Fruit fly (Drosophila melanogaster): Measurements from ENCODE around the gene CG5787.

CG5787 gene

DNA sequence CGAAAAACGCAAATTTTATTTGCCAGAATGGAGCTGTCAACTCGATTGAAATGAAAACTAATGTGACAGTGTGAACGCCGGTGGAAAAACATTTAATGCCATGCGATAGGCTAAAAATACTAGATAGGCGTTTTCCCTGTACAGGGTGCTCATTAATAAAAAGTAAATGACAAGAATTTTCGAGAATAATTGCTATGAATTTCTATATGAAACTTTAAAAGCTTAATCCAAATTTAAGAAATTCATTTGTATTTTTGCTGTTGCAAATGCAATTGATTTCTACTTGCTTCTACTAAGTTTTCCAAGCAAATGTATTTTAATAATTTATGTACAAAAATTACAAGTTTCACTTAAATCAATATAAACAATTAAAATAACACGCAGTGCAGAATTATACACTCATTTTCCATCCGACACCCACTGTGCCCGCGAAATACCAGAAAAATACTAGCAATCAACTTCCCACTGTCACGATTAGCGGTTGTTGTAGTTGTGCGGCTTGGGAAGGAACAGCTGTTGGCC lies 9.1 kb upstream of the CG5787 start, which contains the start of gene Pih1D1 (continued):
- TF ChIP-seq sens-2 (GFP tag; IDR thresholded peaks at IDR 0.05) (peak; percentile 87), danr (GFP tag; IDR thresholded peaks at IDR 0.05) (peak; percentile 93), Eip74EF (GFP tag; optimal IDR thresholded peaks at IDR 0.05) (peak in 1 of 2 experiments; percentile 88), CG9215 (GFP tag; IDR thresholded peaks at IDR 0.05) (peak; percentile 96), CG1233 (GFP tag; optimal IDR thresholded peaks at IDR 0.05) (peak; percentile 96), oc (tag; optimal IDR thresholded peaks at IDR 0.05) (peak; percentile 83), amos (GFP tag; IDR thresholded peaks at IDR 0.05; ENCODE audit: partially characterized antibody) (0 out of 2 replicates have a peak, but pooled peaks have one; percentile 6), Aef1 (GFP tag; IDR thresholded peaks at IDR 0.05) (peak; percentile 95), CG10147 (GFP tag; optimal IDR thresholded peaks at IDR 0.05) (peak; percentile 96), tll (GFP tag; optimal IDR thresholded peaks at IDR 0.05) (peak; percentile 34 to 36), CG12659 (GFP tag; optimal IDR thresholded peaks at IDR 0.05) (peak; percentile 96), CG12744 (GFP tag; optimal IDR thresholded peaks at IDR 0.05) (peak; percentile 91), jigr1 (GFP tag; IDR thresholded peaks at IDR 0.05) (peak; percentile 90), YL-1 (GFP tag; optimal IDR thresholded peaks at IDR 0.05) (peak; percentile 81), Dek (tag; optimal IDR thresholded peaks at IDR 0.05) (peak; percentile 92), otp (GFP tag; IDR thresholded peaks at IDR 0.05) (peak; percentile 91), CG34224 (GFP tag; IDR thresholded peaks at IDR 0.05; ENCODE audit: partially characterized antibody) (no peak), CG13624 (GFP tag; optimal IDR thresholded peaks at IDR 0.05) (peak; percentile 91), sens (GFP tag) (peak; percentile 99), dati (GFP tag; IDR thresholded peaks at IDR 0.05) (peak; percentile 78; the same call in 1 of the 2 replicates), CG7745 (tag; optimal IDR thresholded peaks at IDR 0.05) (no peak), bsh (GFP tag; optimal IDR thresholded peaks at IDR 0.05) (peak in 1 of 2 experiments; percentile 91), Xbp1 (GFP tag; optimal IDR thresholded peaks at IDR 0.05) (peak; percentile 97), Sox100B (GFP tag; optimal IDR thresholded peaks at IDR 0.05) (peak; percentile 94), CG10565 (GFP tag; optimal IDR thresholded peaks at IDR 0.05) (peak; percentile 81), lbe (GFP tag; optimal IDR thresholded peaks at IDR 0.05) (no peak), CG17328 (GFP tag; IDR thresholded peaks at IDR 0.05) (peak; percentile 91), gsb (GFP tag; IDR thresholded peaks at IDR 0.05) (peak; percentile 76), CG6175 (GFP tag; IDR thresholded peaks at IDR 0.05) (peak; percentile 90), CG7372 (GFP tag; IDR thresholded peaks at IDR 0.05) (peak; percentile 96), CG13123 (GFP tag; optimal IDR thresholded peaks at IDR 0.05) (peak; percentile 89), Trl (optimal IDR thresholded peaks at IDR 0.05) (no peak), Trl (GFP tag; optimal IDR thresholded peaks at IDR 0.05) (peak; percentile 87), Mad (GFP tag; optimal IDR thresholded peaks at IDR 0.05) (peak; percentile 89), chn (GFP tag; optimal IDR thresholded peaks at IDR 0.05) (peak; percentile 94), luna (GFP tag; optimal IDR thresholded peaks at IDR 0.05) (peak; percentile 71), CG10543 (GFP tag; optimal IDR thresholded peaks at IDR 0.05) (peak; percentile 92), CG13424 (tag; optimal IDR thresholded peaks at IDR 0.05) (peak; percentile 96), CG15269 (tag; optimal IDR thresholded peaks at IDR 0.05) (peak; percentile 94), tx (GFP tag; optimal IDR thresholded peaks at IDR 0.05) (peak; percentile 93), Opbp (GFP tag; IDR thresholded peaks at IDR 0.05; ENCODE audit: partially characterized antibody) (no peak), scrt (GFP tag; optimal IDR thresholded peaks at IDR 0.05) (peak; percentile 83), pfk (GFP tag; optimal IDR thresholded peaks at IDR 0.05) (no peak), zfh1 (GFP tag; IDR thresholded peaks at IDR 0.05) (peak; percentile 95), her (GFP tag; optimal IDR thresholded peaks at IDR 0.05) (peak; percentile 71), Side (GFP tag; optimal IDR thresholded peaks at IDR 0.05) (peak; percentile 86), repo (GFP tag; optimal IDR thresholded peaks at IDR 0.05) (peak; percentile 86), Meics (GFP tag; optimal IDR thresholded peaks at IDR 0.05) (peak; percentile 96), fd64A (GFP tag; optimal IDR thresholded peaks at IDR 0.05) (peak; percentile 45), Hmx (GFP tag; optimal IDR thresholded peaks at IDR 0.05) (peak; percentile 91)

All from whole organism, embryonic.